Worm (Caenorhabditis elegans) whole organism, mixed stage, embryonic: ENCODE measurements around the gene paa-1.

Experiments used
- elt-1 ChIP-seq: sonication (generic microtip); optimal IDR thresholded peaks from 2 replicates; lab custom pipeline; 2017; ENCODE audit warnings: missing genetic modification characterization, mild to moderate bottlenecking, missing compliant biosample characterization, antibody characterized with exemption, moderate library complexity, borderline replicate concordance; ENCODE audit not compliant: insufficient read depth
- lin-13 ChIP-seq: fragments of 150-350 bp; optimal IDR thresholded peaks from 2 replicates; lab custom pipeline; 2014; ENCODE audit warnings: missing biosample characterization, missing genetic modification characterization
- lin-32 ChIP-seq: fragments of 200-800 bp; sonication (Bioruptor generic); optimal IDR thresholded peaks from 2 replicates; lab custom pipeline; 2018; ENCODE audit warnings: mild to moderate bottlenecking, missing genetic modification characterization, missing compliant biosample characterization
- nhr-237 ChIP-seq: fragments of 150-350 bp; optimal IDR thresholded peaks from 2 replicates; lab custom pipeline; 2014; ENCODE audit warnings: missing biosample characterization, missing genetic modification characterization
- nhr-28 ChIP-seq: fragments of 150-350 bp; optimal IDR thresholded peaks from 2 replicates; lab custom pipeline; 2014; ENCODE audit warnings: missing biosample characterization, missing genetic modification characterization
- pha-4 ChIP-seq: fragments of 150-350 bp; optimal IDR thresholded peaks from 2 replicates; lab custom pipeline; 2018; ENCODE audit warnings: missing biosample characterization, missing genetic modification reagents, missing genetic modification characterization
- snpc-4 ChIP-seq: fragments of 150-350 bp; optimal IDR thresholded peaks from 2 replicates; lab custom pipeline; 2014; ENCODE audit warnings: missing biosample characterization, missing genetic modification characterization
- sptf-1 ChIP-seq: sonication (generic microtip); optimal IDR thresholded peaks from 2 replicates; lab custom pipeline; 2017; ENCODE audit warnings: mild to moderate bottlenecking, missing genetic modification characterization, moderate library complexity, missing compliant biosample characterization
- unc-120 ChIP-seq: sonication (generic microtip); optimal IDR thresholded peaks from 2 replicates; lab custom pipeline; 2017; ENCODE audit warnings: missing genetic modification characterization, missing compliant biosample characterization; ENCODE audit not compliant: poor library complexity, severe bottlenecking
- unc-62 ChIP-seq: fragments of 150-350 bp; optimal IDR thresholded peaks from 2 replicates; lab custom pipeline; 2014; ENCODE audit warnings: missing biosample characterization, missing genetic modification reagents, missing genetic modification characterization

- TF ChIP-seq nhr-237 (no peak), unc-120 (tag; lab: Kevin White, UChicago) (no peak), unc-62 (GFP tag; lab: Kevin White, UChicago) (no peak), lin-32 (GFP tag; lab: Kevin White, UChicago) (no peak), pha-4 (tag; lab: Kevin White, UChicago) (no peak), elt-1 (no peak), nhr-28 (tag; lab: Kevin White, UChicago) (no peak), snpc-4 (no peak), sptf-1 (no peak), lin-13 (tag; lab: Kevin White, UChicago) (no peak)
These were observed 36.6 kb downstream of the paa-1 start, which contains the start of gene osg-1 for ce11 chrIII:5487087-5487603.
